Worm (Caenorhabditis elegans): Measurements from ENCODE around the gene cln-3.3.

- no peak for TF ChIP-seq ceh-82 (tag; optimal IDR thresholded peaks at IDR 0.05)
- no peak for TF ChIP-seq aly-2 (tag; optimal IDR thresholded peaks at IDR 0.05)
- TF ChIP-seq lin-13 (GFP tag; optimal IDR thresholded peaks at IDR 0.05), result no peak
- TF ChIP-seq fos-1 (tag; optimal IDR thresholded peaks at IDR 0.05), result no peak
- TF ChIP-seq egl-27 (tag; optimal IDR thresholded peaks at IDR 0.05), result no peak
- no peak for TF ChIP-seq unc-62 (GFP tag; optimal IDR thresholded peaks at IDR 0.05)
- no peak for TF ChIP-seq elt-1 (tag; optimal IDR thresholded peaks at IDR 0.05)
These were observed 24.9 kb upstream of the cln-3.3 start for ce11 chrV:8657911-8658310.
